Worm (Caenorhabditis elegans) whole organism, mixed stage, embryonic: ENCODE results near the gene F20B10.3.

Source experiments
- pha-4 ChIP-seq: fragments of 150-350 bp; optimal IDR thresholded peaks from 2 replicates; lab custom pipeline; 2018; ENCODE audit warnings: missing biosample characterization, missing genetic modification reagents, missing genetic modification characterization
- unc-62 ChIP-seq: fragments of 150-350 bp; optimal IDR thresholded peaks from 2 replicates; lab custom pipeline; 2014; ENCODE audit warnings: missing biosample characterization, missing genetic modification reagents, missing genetic modification characterization

- no peak for TF ChIP-seq unc-62 (GFP tag; lab: Kevin White, UChicago)
- TF ChIP-seq pha-4, result no peak
Measured at ce11 chrIV:12162732-12163131, 5.3 kb upstream of the F20B10.3 start.
